Worm (Caenorhabditis elegans): ENCODE measurements around the gene lgc-39.
A peak's percentile ranks its signal among the peaks of the same experiment; 100 is the strongest.

lgc-39 gene

ce11 chrV:7196498-7196966, 21.2 kb downstream of the lgc-39 start, which contains the start of gene F09G2.2 (continued):
- peak; percentile 77 for TF ChIP-seq duxl-1 (tag; optimal IDR thresholded peaks at IDR 0.05; ENCODE audit: poor library complexity)
- TF ChIP-seq Y5F2A.4 (GFP tag; optimal IDR thresholded peaks at IDR 0.05) = no peak
- TF ChIP-seq snpc-4 (tag; optimal IDR thresholded peaks at IDR 0.05) = peak; percentile 24
- no peak for TF ChIP-seq cey-2 (tag; optimal IDR thresholded peaks at IDR 0.05; ENCODE audit: borderline replicate concordance, insufficient read depth)
- TF ChIP-seq vab-7 (GFP tag; IDR thresholded peaks at IDR 0.05) = 0 out of 2 replicates have a peak, but pooled peaks have one; percentile 14
- peak; percentile 41 for TF ChIP-seq ztf-7 (tag; optimal IDR thresholded peaks at IDR 0.05)
- peak; percentile 32; the same call in 1 of the 2 replicates for TF ChIP-seq egl-43 (GFP tag; IDR thresholded peaks at IDR 0.05)
- no peak for TF ChIP-seq daf-19 (GFP tag; conservative IDR thresholded peaks at IDR 0.05)
- TF ChIP-seq ctbp-1 (GFP tag; IDR thresholded peaks at IDR 0.05) = peak; percentile 74
- no peak for TF ChIP-seq ceh-62 (tag; optimal IDR thresholded peaks at IDR 0.05)
- no peak for TF ChIP-seq daf-8 (GFP tag; IDR thresholded peaks at IDR 0.05)
- TF ChIP-seq nhr-42 (GFP tag; IDR thresholded peaks at IDR 0.05) = peak; percentile 72; the same call in 1 of the 2 replicates
- TF ChIP-seq hlh-11 (tag; optimal IDR thresholded peaks at IDR 0.05) = peak; percentile 94
- TF ChIP-seq nhr-102 (tag; optimal IDR thresholded peaks at IDR 0.05) = peak; percentile 80
- TF ChIP-seq daf-16 (GFP tag; optimal IDR thresholded peaks at IDR 0.05) = peak; percentile 52 to 69
- peak; percentile 83 for TF ChIP-seq daf-16 (tag; optimal IDR thresholded peaks at IDR 0.05)
- TF ChIP-seq Y105C5A.15 (GFP tag; IDR thresholded peaks at IDR 0.05) = no peak
- 0 out of 2 replicates have a peak, but pooled peaks have one; percentile 44 for TF ChIP-seq D1046.2 (GFP tag; IDR thresholded peaks at IDR 0.05)
- no peak for TF ChIP-seq unc-39 (tag; optimal IDR thresholded peaks at IDR 0.05)
- peak; percentile 46 for TF ChIP-seq spr-3 (GFP tag; optimal IDR thresholded peaks at IDR 0.05)
- TF ChIP-seq nhr-41 (GFP tag; IDR thresholded peaks at IDR 0.05) = no peak
- TF ChIP-seq lir-3 (tag; optimal IDR thresholded peaks at IDR 0.05) = no peak
- TF ChIP-seq attf-4 (tag; optimal IDR thresholded peaks at IDR 0.05) = no peak
- TF ChIP-seq nhr-28 (tag; optimal IDR thresholded peaks at IDR 0.05) = peak; percentile 81
- peak; percentile 76 for TF ChIP-seq jun-1 (tag; optimal IDR thresholded peaks at IDR 0.05)
- peak; percentile 91 for TF ChIP-seq mes-2 (tag; optimal IDR thresholded peaks at IDR 0.05; ENCODE audit: poor library complexity, severe bottlenecking)
- TF ChIP-seq ceh-44 (GFP tag; IDR thresholded peaks at IDR 0.05) = no peak
- TF ChIP-seq mxl-3 (GFP tag; optimal IDR thresholded peaks at IDR 0.05) = peak; percentile 43
- TF ChIP-seq zip-2 (tag; optimal IDR thresholded peaks at IDR 0.05) = peak; percentile 49
- TF ChIP-seq F44E2.7 (GFP tag; IDR thresholded peaks at IDR 0.05) = no peak
- TF ChIP-seq zfp-3 (GFP tag; conservative IDR thresholded peaks at IDR 0.05) = peak; percentile 72
- no peak for TF ChIP-seq skn-1 (tag; optimal IDR thresholded peaks at IDR 0.05)
- no peak for TF ChIP-seq sdz-12 (GFP tag; optimal IDR thresholded peaks at IDR 0.05)
- TF ChIP-seq set-16 (GFP tag; IDR thresholded peaks at IDR 0.05) = peak; percentile 61
- TF ChIP-seq lsy-2 (tag; optimal IDR thresholded peaks at IDR 0.05) = peak; percentile 71 to 93
- TF ChIP-seq dve-1 (tag; optimal IDR thresholded peaks at IDR 0.05; ENCODE audit: insufficient read depth) = peak; percentile 97
- TF ChIP-seq tag-97 (GFP tag; IDR thresholded peaks at IDR 0.05) = no peak
- no peak for TF ChIP-seq dmd-8 (GFP tag; IDR thresholded peaks at IDR 0.05)

DNA sequence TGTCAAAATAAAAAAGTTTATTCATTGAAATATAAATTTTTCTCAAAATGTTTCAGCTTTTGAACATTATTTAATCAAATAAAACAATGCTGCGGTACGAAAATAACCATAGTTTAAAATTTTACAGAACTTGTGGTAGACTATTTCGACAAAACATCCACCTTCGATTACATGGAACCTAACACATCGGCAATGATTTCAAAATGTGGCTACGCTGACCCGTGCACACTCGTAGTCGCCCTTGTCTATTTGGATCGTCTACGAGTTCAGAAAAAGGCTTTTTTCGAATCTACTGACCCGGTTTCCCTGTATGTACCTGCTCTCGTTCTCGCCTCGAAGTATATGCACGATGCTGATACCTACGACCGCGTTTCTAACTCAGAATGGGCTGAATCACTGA, 21.7 kb downstream of the lgc-39 start:
- TF ChIP-seq madf-9 (GFP tag; conservative IDR thresholded peaks at IDR 0.05) (no peak), lin-13 (GFP tag; optimal IDR thresholded peaks at IDR 0.05) (no peak), ceh-62 (tag; optimal IDR thresholded peaks at IDR 0.05) (no peak), daf-8 (GFP tag; IDR thresholded peaks at IDR 0.05) (no peak), nhr-42 (GFP tag; IDR thresholded peaks at IDR 0.05) (0 out of 2 replicates have a peak, but pooled peaks have one; percentile 20), lim-7 (GFP tag; IDR thresholded peaks at IDR 0.05) (0 out of 2 replicates have a peak, but pooled peaks have one; percentile 49), set-16 (GFP tag; IDR thresholded peaks at IDR 0.05) (no peak)

All from whole organism, L4 larva.